Worm (Caenorhabditis elegans): ENCODE results near the gene F13H10.8.

ce11 chrIV:11009928-11010327, 10.4 kb upstream of the F13H10.8 start:
- no peak for TF ChIP-seq unc-39 (tag; optimal IDR thresholded peaks at IDR 0.05)
- TF ChIP-seq lsy-2 (tag; optimal IDR thresholded peaks at IDR 0.05) = no peak
- no peak for TF ChIP-seq unc-62 (GFP tag; optimal IDR thresholded peaks at IDR 0.05)
- TF ChIP-seq snpc-4 (tag; optimal IDR thresholded peaks at IDR 0.05) = no peak

All from whole organism, mixed stage, embryonic.